Worm (Caenorhabditis elegans) whole organism, late embryonic: ENCODE data around the gene W05H5.1.

Source experiments
- C08G9.2 ChIP-seq: sonication (generic microtip); optimal IDR thresholded peaks from 2 replicates; lab custom pipeline; 2016; ENCODE audit warnings: mild to moderate bottlenecking, missing genetic modification characterization, moderate library complexity, missing compliant biosample characterization
- C38D4.7 ChIP-seq: fragments of 200-800 bp; sonication (Bioruptor generic); optimal IDR thresholded peaks from 2 replicates; lab custom pipeline; 2018; ENCODE audit warnings: mild to moderate bottlenecking, missing genetic modification characterization, moderate library complexity, missing compliant biosample characterization
- F13H6.1 ChIP-seq: sonication (generic microtip); optimal IDR thresholded peaks from 2 replicates; lab custom pipeline; 2016; ENCODE audit warnings: missing genetic modification characterization, missing compliant biosample characterization
- K02D7.2 ChIP-seq: sonication (generic microtip); optimal IDR thresholded peaks from 2 replicates; lab custom pipeline; 2017; ENCODE audit warnings: mild to moderate bottlenecking, missing genetic modification characterization, missing compliant biosample characterization
- K09A11.1 ChIP-seq: sonication (generic microtip); optimal IDR thresholded peaks from 2 replicates; lab custom pipeline; 2017; ENCODE audit warnings: antibody characterized with exemption, mild to moderate bottlenecking, missing genetic modification characterization, missing compliant biosample characterization; ENCODE audit not compliant: insufficient read depth
- Y22D7AL.16 ChIP-seq: sonication (generic microtip); optimal IDR thresholded peaks from 2 replicates; lab custom pipeline; 2016; ENCODE audit warnings: missing genetic modification characterization, missing compliant biosample characterization
- ahr-1 ChIP-seq: sonication (generic microtip); optimal IDR thresholded peaks from 2 replicates; lab custom pipeline; 2016; ENCODE audit warnings: missing genetic modification characterization, missing compliant biosample characterization
- ceh-14 ChIP-seq: sonication (generic microtip); optimal IDR thresholded peaks from 2 replicates; lab custom pipeline; 2016; ENCODE audit warnings: missing genotype, missing genetic modification characterization, missing compliant biosample characterization
- ceh-18 ChIP-seq: sonication (generic microtip); optimal IDR thresholded peaks from 2 replicates; lab custom pipeline; 2016; ENCODE audit warnings: missing genetic modification characterization, missing compliant biosample characterization
- ceh-19 ChIP-seq: fragments of 200-800 bp; sonication (Bioruptor generic); optimal IDR thresholded peaks from 2 replicates; lab custom pipeline; 2018; ENCODE audit warnings: mild to moderate bottlenecking, missing genetic modification characterization, missing compliant biosample characterization
- ceh-2 ChIP-seq: sonication (generic microtip); optimal IDR thresholded peaks from 2 replicates; lab custom pipeline; 2016; ENCODE audit warnings: missing genotype, missing genetic modification characterization, missing compliant biosample characterization
- ceh-24 ChIP-seq: sonication (generic microtip); optimal IDR thresholded peaks from 2 replicates; lab custom pipeline; 2016; ENCODE audit warnings: mild to moderate bottlenecking, missing genetic modification characterization, missing compliant biosample characterization
- ceh-45 ChIP-seq: fragments of 200-800 bp; sonication (Bioruptor generic); IDR thresholded peaks from 2 replicates; pipeline ENCODE4 v1.3.6; 2022; ENCODE audit warnings: missing genetic modification reagents, missing genetic modification characterization, missing compliant biosample characterization
- ceh-48 ChIP-seq: sonication (generic microtip); optimal IDR thresholded peaks from 2 replicates; lab custom pipeline; 2016; ENCODE audit warnings: missing genetic modification characterization, inconsistent platforms, missing compliant biosample characterization
- elt-2 ChIP-seq: sonication (generic microtip); optimal IDR thresholded peaks from 2 replicates; lab custom pipeline; 2016; ENCODE audit warnings: missing genetic modification reagents, missing genetic modification characterization, missing compliant biosample characterization
- elt-4 ChIP-seq: sonication (generic microtip); optimal IDR thresholded peaks from 2 replicates; lab custom pipeline; 2016; ENCODE audit warnings: missing genetic modification characterization, missing compliant biosample characterization
- ets-4 ChIP-seq: sonication (generic microtip); optimal IDR thresholded peaks from 2 replicates; lab custom pipeline; 2016; ENCODE audit warnings: missing genetic modification characterization, missing compliant biosample characterization
- fax-1 ChIP-seq: sonication (generic microtip); optimal IDR thresholded peaks from 2 replicates; lab custom pipeline; 2016; ENCODE audit warnings: missing genotype, missing genetic modification characterization, missing compliant biosample characterization
- fkh-6 ChIP-seq: sonication (generic microtip); optimal IDR thresholded peaks from 2 replicates; lab custom pipeline; 2016; ENCODE audit warnings: missing genetic modification characterization, missing compliant biosample characterization
- gmeb-2 ChIP-seq: sonication (generic microtip); optimal IDR thresholded peaks from 2 replicates; lab custom pipeline; 2016; ENCODE audit warnings: missing genetic modification characterization, inconsistent platforms, missing compliant biosample characterization
- hlh-13 ChIP-seq: fragments of 200-800 bp; sonication (Bioruptor generic); optimal IDR thresholded peaks from 2 replicates; lab custom pipeline; 2018; ENCODE audit warnings: mild to moderate bottlenecking, missing genetic modification characterization, missing compliant biosample characterization
- hlh-15 ChIP-seq: sonication (generic microtip); optimal IDR thresholded peaks from 2 replicates; lab custom pipeline; 2016; ENCODE audit warnings: missing genetic modification characterization, missing compliant biosample characterization
- hlh-30 ChIP-seq: sonication (generic microtip); optimal IDR thresholded peaks from 2 replicates; lab custom pipeline; 2017; ENCODE audit warnings: antibody characterized with exemption, missing genetic modification characterization, missing compliant biosample characterization; ENCODE audit not compliant: insufficient read depth
- hlh-8 ChIP-seq: sonication (generic microtip); optimal IDR thresholded peaks from 2 replicates; lab custom pipeline; 2016; ENCODE audit warnings: missing genotype, missing genetic modification characterization, missing compliant biosample characterization
- mec-3 ChIP-seq: sonication (generic microtip); optimal IDR thresholded peaks from 2 replicates; lab custom pipeline; 2016; ENCODE audit warnings: borderline replicate concordance, missing genetic modification characterization, missing compliant biosample characterization
- nfya-1 ChIP-seq: sonication (generic microtip); optimal IDR thresholded peaks from 2 replicates; lab custom pipeline; 2017; ENCODE audit warnings: missing genetic modification characterization, mild to moderate bottlenecking, missing compliant biosample characterization, antibody characterized with exemption, moderate library complexity
- nhr-232 ChIP-seq: sonication (generic microtip); optimal IDR thresholded peaks from 2 replicates; lab custom pipeline; 2016; ENCODE audit warnings: missing genetic modification characterization, missing compliant biosample characterization
- npax-4 ChIP-seq: sonication (generic microtip); optimal IDR thresholded peaks from 2 replicates; lab custom pipeline; 2016; ENCODE audit warnings: missing genetic modification characterization, missing compliant biosample characterization
- pag-3 ChIP-seq: sonication (generic microtip); optimal IDR thresholded peaks from 2 replicates; lab custom pipeline; 2016; ENCODE audit warnings: missing compliant biosample characterization, missing genetic modification characterization, borderline replicate concordance
- pat-9 ChIP-seq: fragments of 200-800 bp; sonication (Bioruptor generic); optimal IDR thresholded peaks from 2 replicates; lab custom pipeline; 2018; ENCODE audit warnings: mild to moderate bottlenecking, missing genetic modification characterization, moderate library complexity, missing compliant biosample characterization
- pha-2 ChIP-seq: sonication (generic microtip); optimal IDR thresholded peaks from 2 replicates; lab custom pipeline; 2017; ENCODE audit warnings: mild to moderate bottlenecking, missing genetic modification characterization, missing compliant biosample characterization
- pqm-1 ChIP-seq: sonication (generic microtip); optimal IDR thresholded peaks from 2 replicates; lab custom pipeline; 2016; ENCODE audit warnings: missing genetic modification characterization, missing compliant biosample characterization
- pros-1 ChIP-seq: fragments of 150-350 bp; optimal IDR thresholded peaks from 2 replicates; lab custom pipeline; 2014; ENCODE audit warnings: missing biosample characterization, missing genetic modification reagents, missing genetic modification characterization
- ref-2 ChIP-seq: sonication (generic microtip); optimal IDR thresholded peaks from 2 replicates; lab custom pipeline; 2016; ENCODE audit warnings: missing genetic modification characterization, missing compliant biosample characterization
- rnt-1 ChIP-seq: sonication (generic microtip); optimal IDR thresholded peaks from 2 replicates; lab custom pipeline; 2016; ENCODE audit warnings: missing genetic modification characterization, missing compliant biosample characterization
- sox-2 ChIP-seq: fragments of 200-800 bp; sonication (Bioruptor generic); IDR thresholded peaks from 2 replicates; pipeline ENCODE4 v1.3.6; 2022; ENCODE audit warnings: missing genetic modification reagents, missing genetic modification characterization, missing compliant biosample characterization
- syd-9 ChIP-seq: sonication (generic microtip); optimal IDR thresholded peaks from 2 replicates; lab custom pipeline; 2016; ENCODE audit warnings: mild to moderate bottlenecking, missing genetic modification characterization, moderate library complexity, missing compliant biosample characterization
- tbx-2 ChIP-seq: sonication (generic microtip); optimal IDR thresholded peaks from 2 replicates; lab custom pipeline; 2016; ENCODE audit warnings: missing genetic modification characterization, missing compliant biosample characterization
- ttx-3 ChIP-seq: sonication (generic microtip); optimal IDR thresholded peaks from 2 replicates; lab custom pipeline; 2016; ENCODE audit warnings: missing genetic modification reagents, missing genetic modification characterization, missing compliant biosample characterization
- unc-3 ChIP-seq, 2 experiments: fragments of 200-800 bp in 1 of 2; sonication (Bioruptor generic) in 1 of 2; sonication (generic microtip) in 1 of 2; conservative IDR thresholded peaks in 1 of 2; optimal IDR thresholded peaks in 1 of 2; 2 replicates each; pipeline versions ENCODE4 v1.3.6 to Lab custom; 2016 to 2022; ENCODE audit warnings: missing compliant biosample characterization in 2 of 2, missing genetic modification characterization in 2 of 2, missing genetic modification reagents in 1 of 2
- unc-55 ChIP-seq: sonication (generic microtip); optimal IDR thresholded peaks from 2 replicates; lab custom pipeline; 2017; ENCODE audit warnings: missing biosample characterization, missing genetic modification reagents, missing genetic modification characterization
- unc-86 ChIP-seq: sonication (generic microtip); optimal IDR thresholded peaks from 2 replicates; lab custom pipeline; 2016; ENCODE audit warnings: missing genetic modification characterization, missing compliant biosample characterization

Gene W05H5.1

ce11 chrII:12481645-12482044 is 37.1 kb upstream of the W05H5.1 start:
- no peak for TF ChIP-seq tbx-2
- TF ChIP-seq npax-4: no peak
- no peak for TF ChIP-seq ceh-2 (tag; lab: Kevin White, UChicago)
- no peak for TF ChIP-seq ceh-19 (GFP tag; lab: Kevin White, UChicago)
- no peak for TF ChIP-seq gmeb-2
- TF ChIP-seq hlh-8 (tag; lab: Kevin White, UChicago): no peak
- TF ChIP-seq K09A11.1 (tag; lab: Kevin White, UChicago): no peak
- no peak for TF ChIP-seq ref-2 (tag; lab: Kevin White, UChicago)
- no peak for TF ChIP-seq rnt-1 (tag; lab: Kevin White, UChicago)
- TF ChIP-seq hlh-13 (GFP tag; lab: Kevin White, UChicago): no peak
- TF ChIP-seq nhr-232: no peak
- no peak for TF ChIP-seq unc-55 (GFP tag; lab: Kevin White, UChicago)
- no peak for TF ChIP-seq ets-4 (tag; lab: Kevin White, UChicago)
- TF ChIP-seq pqm-1: no peak
- no peak for TF ChIP-seq unc-86 (tag; lab: Kevin White, UChicago)
- no peak for TF ChIP-seq ahr-1 (tag; lab: Kevin White, UChicago)
- TF ChIP-seq, all 69 proteins: peak for 0

- no peak for TF ChIP-seq ceh-14 (tag; lab: Kevin White, UChicago)
- TF ChIP-seq pat-9: no peak
- no peak for TF ChIP-seq hlh-30 (tag; lab: Kevin White, UChicago)
- TF ChIP-seq ceh-24 (tag; lab: Kevin White, UChicago): no peak
- no peak for TF ChIP-seq F13H6.1 (tag; lab: Kevin White, UChicago)
- no peak for TF ChIP-seq pag-3
- no peak for TF ChIP-seq ttx-3 (tag; lab: Kevin White, UChicago)
- TF ChIP-seq pha-2: no peak
- no peak for TF ChIP-seq K02D7.2 (tag; lab: Kevin White, UChicago)
- no peak for TF ChIP-seq hlh-13 (GFP tag; lab: Kevin White, UChicago)
- TF ChIP-seq ceh-2 (tag; lab: Kevin White, UChicago): no peak
- TF ChIP-seq mec-3 (tag; lab: Kevin White, UChicago): no peak
- no peak for TF ChIP-seq syd-9 (tag; lab: Kevin White, UChicago)
- TF ChIP-seq elt-2 (tag; lab: Kevin White, UChicago): no peak
- TF ChIP-seq fkh-6 (tag; lab: Kevin White, UChicago): no peak
- no peak for TF ChIP-seq C08G9.2 (tag; lab: Kevin White, UChicago)
These were observed 36.2 kb upstream of the W05H5.1 start, which contains the start of gene arrd-9 for ce11 chrII:12480811-12481210. Gene arrd-9, minus strand, starts transcription at chrII:12480911.

ce11 chrII:12473406-12473805 is 28.8 kb upstream of the W05H5.1 start, which contains the start of gene srg-17:
Gene srg-17, plus strand, starts transcription at chrII:12473706.
- TF ChIP-seq hlh-15 (no peak), fax-1 (tag; lab: Kevin White, UChicago) (no peak), unc-3 (GFP tag; conservative IDR thresholded peaks at IDR 0.05; lab: Robert Waterston, UW) (no peak), unc-3 (tag; optimal IDR thresholded peaks at IDR 0.05; lab: Kevin White, UChicago) (no peak), F13H6.1 (tag; lab: Kevin White, UChicago) (no peak), sox-2 (no peak), Y22D7AL.16 (tag; lab: Kevin White, UChicago) (no peak), nfya-1 (tag; lab: Kevin White, UChicago) (no peak), ceh-48 (tag; lab: Kevin White, UChicago) (no peak), pha-2 (no peak), elt-4 (tag; lab: Kevin White, UChicago) (no peak), C38D4.7 (GFP tag; lab: Kevin White, UChicago) (no peak), ceh-18 (tag; lab: Kevin White, UChicago) (no peak), ceh-45 (GFP tag; lab: Robert Waterston, UW) (no peak), rnt-1 (tag; lab: Kevin White, UChicago) (no peak), pros-1 (tag; lab: Kevin White, UChicago) (no peak), ref-2 (tag; lab: Kevin White, UChicago) (no peak)
